Worm (Caenorhabditis elegans): ENCODE measurements around the gene chil-13.

The chil-13 gene

ce11 chrII:9480006-9480405 is 41.9 kb upstream of the chil-13 start, which contains the start of gene T19H5.7:
Gene T19H5.7 (minus strand): TSS chrII:9480106.
- no peak for TF ChIP-seq mec-3 (tag; optimal IDR thresholded peaks at IDR 0.05; ENCODE audit: borderline replicate concordance)
- TF ChIP-seq K02D7.2 (tag; optimal IDR thresholded peaks at IDR 0.05), result no peak
- TF ChIP-seq pax-1 (tag; optimal IDR thresholded peaks at IDR 0.05), result no peak
- TF ChIP-seq pqm-1 (tag; optimal IDR thresholded peaks at IDR 0.05), result no peak
- no peak for TF ChIP-seq npax-4 (tag; optimal IDR thresholded peaks at IDR 0.05)
- TF ChIP-seq Y22D7AL.16 (tag; optimal IDR thresholded peaks at IDR 0.05), result no peak
- no peak for TF ChIP-seq hlh-13 (GFP tag; optimal IDR thresholded peaks at IDR 0.05)
- no peak for TF ChIP-seq tbx-7 (tag; optimal IDR thresholded peaks at IDR 0.05)
- no peak for TF ChIP-seq ceh-31 (tag; optimal IDR thresholded peaks at IDR 0.05)
- TF ChIP-seq pros-1 (tag; optimal IDR thresholded peaks at IDR 0.05), result no peak
- no peak for TF ChIP-seq unc-86 (tag; optimal IDR thresholded peaks at IDR 0.05)
- no peak for TF ChIP-seq ceh-2 (tag; optimal IDR thresholded peaks at IDR 0.05)
- TF ChIP-seq zip-5 (tag; optimal IDR thresholded peaks at IDR 0.05), result no peak
- TF ChIP-seq ceh-48 (tag; optimal IDR thresholded peaks at IDR 0.05), result no peak
- no peak for TF ChIP-seq T23F11.4 (GFP tag; optimal IDR thresholded peaks at IDR 0.05)
- TF ChIP-seq C38D4.7 (GFP tag; optimal IDR thresholded peaks at IDR 0.05), result no peak
- no peak for TF ChIP-seq fax-1 (tag; optimal IDR thresholded peaks at IDR 0.05)
- TF ChIP-seq eyg-1 (tag; optimal IDR thresholded peaks at IDR 0.05), result no peak
- no peak for TF ChIP-seq ceh-30 (tag; optimal IDR thresholded peaks at IDR 0.05)
- TF ChIP-seq elt-2 (tag; optimal IDR thresholded peaks at IDR 0.05), result no peak

- TF ChIP-seq rnt-1 (tag; optimal IDR thresholded peaks at IDR 0.05), result no peak
- TF ChIP-seq ceh-6 (GFP tag; optimal IDR thresholded peaks at IDR 0.05), result no peak
- no peak for TF ChIP-seq hlh-15 (tag; optimal IDR thresholded peaks at IDR 0.05)
- no peak for TF ChIP-seq pha-2 (tag; optimal IDR thresholded peaks at IDR 0.05)
- TF ChIP-seq gmeb-2 (tag; optimal IDR thresholded peaks at IDR 0.05), result no peak
- TF ChIP-seq madf-2 (tag; optimal IDR thresholded peaks at IDR 0.05), result no peak
- TF ChIP-seq tbx-7 (tag; optimal IDR thresholded peaks at IDR 0.05), result no peak
- TF ChIP-seq dmd-4 (tag; optimal IDR thresholded peaks at IDR 0.05; ENCODE audit: borderline replicate concordance), result no peak
- TF ChIP-seq nhr-11 (tag; optimal IDR thresholded peaks at IDR 0.05), result no peak
- no peak for TF ChIP-seq ref-2 (tag; optimal IDR thresholded peaks at IDR 0.05)
- no peak for TF ChIP-seq ttx-3 (tag; optimal IDR thresholded peaks at IDR 0.05)
- no peak for TF ChIP-seq lin-11 (tag; optimal IDR thresholded peaks at IDR 0.05)
- no peak for TF ChIP-seq ceh-31 (tag; optimal IDR thresholded peaks at IDR 0.05)
- TF ChIP-seq F13H6.1 (tag; optimal IDR thresholded peaks at IDR 0.05), result no peak
- TF ChIP-seq fax-1 (tag; optimal IDR thresholded peaks at IDR 0.05), result no peak
- TF ChIP-seq Y22D7AL.16 (tag; optimal IDR thresholded peaks at IDR 0.05), result no peak
- TF ChIP-seq C08G9.2 (tag; optimal IDR thresholded peaks at IDR 0.05), result no peak
These were observed 39.4 kb upstream of the chil-13 start, which contains the start of gene chil-27 for ce11 chrII:9477567-9477966. Gene chil-27 (plus strand): TSS chrII:9477867.

DNA sequence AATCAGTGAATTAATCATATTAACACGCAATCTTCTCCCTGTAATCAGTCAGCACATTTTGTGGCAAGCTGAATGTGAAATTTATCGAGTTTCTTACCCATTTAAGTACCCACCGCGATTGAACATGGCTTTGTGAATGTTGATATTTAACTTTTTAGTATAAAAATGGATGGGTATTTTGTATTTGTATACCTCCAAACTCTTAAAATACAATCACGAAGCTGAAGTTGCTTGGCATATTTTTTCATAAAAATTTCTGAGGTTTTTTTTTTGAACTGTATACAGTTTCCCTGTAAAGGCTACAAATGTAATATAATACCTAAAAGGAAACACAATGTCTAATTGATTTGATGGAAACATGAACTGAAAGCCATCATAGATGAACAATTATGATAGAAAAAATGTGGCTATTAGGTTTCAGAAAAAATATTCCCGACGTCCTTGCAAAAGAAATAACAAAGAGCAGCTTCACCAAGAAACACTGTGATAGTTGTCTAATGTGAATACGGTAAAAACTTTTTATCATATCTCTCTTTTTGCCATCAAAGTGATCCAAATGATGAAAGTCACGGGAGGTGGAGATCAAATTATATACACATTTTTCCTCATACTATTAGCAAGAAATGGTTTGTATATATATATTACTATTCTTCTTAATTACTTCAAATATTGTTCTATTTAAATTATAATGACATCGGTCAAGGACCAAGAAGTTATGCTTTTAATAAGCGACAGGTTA is 36.4 kb upstream of the chil-13 start, which contains the start of the genes chil-25 and chil-26:
TSS of gene chil-25 (minus strand) at position 101 of the 739 bp plus-strand sequence.
TSS of gene chil-26 (plus strand) at position 689 of the 739 bp plus-strand sequence.
- TF ChIP-seq pha-2 (tag; optimal IDR thresholded peaks at IDR 0.05), result no peak
- no peak for TF ChIP-seq sox-2 (GFP tag; IDR thresholded peaks at IDR 0.05)
- no peak for TF ChIP-seq pat-9 (tag; optimal IDR thresholded peaks at IDR 0.05)
- no peak for TF ChIP-seq fkh-6 (tag; optimal IDR thresholded peaks at IDR 0.05)
- TF ChIP-seq pros-1 (tag; optimal IDR thresholded peaks at IDR 0.05), result no peak
- TF ChIP-seq unc-55 (GFP tag; optimal IDR thresholded peaks at IDR 0.05), result no peak
- TF ChIP-seq zip-5 (tag; optimal IDR thresholded peaks at IDR 0.05), result no peak
- TF ChIP-seq lin-11 (tag; optimal IDR thresholded peaks at IDR 0.05), result no peak
- no peak for TF ChIP-seq ztf-16 (tag; optimal IDR thresholded peaks at IDR 0.05)
